Worm (Caenorhabditis elegans) whole organism, mixed stage, embryonic: Measurements from ENCODE around the gene warf-1.

Experiments used
- elt-1 ChIP-seq: sonication (generic microtip); optimal IDR thresholded peaks from 2 replicates; lab custom pipeline; 2017; ENCODE audit warnings: missing genetic modification characterization, mild to moderate bottlenecking, missing compliant biosample characterization, antibody characterized with exemption, moderate library complexity, borderline replicate concordance; ENCODE audit not compliant: insufficient read depth
- ham-2 ChIP-seq: fragments of 200-800 bp; sonication (Bioruptor generic); optimal IDR thresholded peaks from 2 replicates; lab custom pipeline; 2018; ENCODE audit warnings: mild to moderate bottlenecking, missing genetic modification characterization, missing compliant biosample characterization
- lin-13 ChIP-seq: fragments of 150-350 bp; optimal IDR thresholded peaks from 2 replicates; lab custom pipeline; 2014; ENCODE audit warnings: missing biosample characterization, missing genetic modification characterization
- mep-1 ChIP-seq: fragments of 150-350 bp; optimal IDR thresholded peaks from 2 replicates; lab custom pipeline; 2017; ENCODE audit warnings: missing biosample characterization, missing genetic modification reagents, missing genetic modification characterization, inconsistent platforms
- pha-4 ChIP-seq: fragments of 150-350 bp; optimal IDR thresholded peaks from 2 replicates; lab custom pipeline; 2018; ENCODE audit warnings: missing biosample characterization, missing genetic modification reagents, missing genetic modification characterization
- snpc-4 ChIP-seq: fragments of 150-350 bp; optimal IDR thresholded peaks from 2 replicates; lab custom pipeline; 2014; ENCODE audit warnings: missing biosample characterization, missing genetic modification characterization
- unc-62 ChIP-seq: fragments of 150-350 bp; optimal IDR thresholded peaks from 2 replicates; lab custom pipeline; 2014; ENCODE audit warnings: missing biosample characterization, missing genetic modification reagents, missing genetic modification characterization
- ztf-11 ChIP-seq: fragments of 150-350 bp; optimal IDR thresholded peaks from 2 replicates; lab custom pipeline; 2014; ENCODE audit warnings: missing biosample characterization, missing genetic modification characterization

DNA sequence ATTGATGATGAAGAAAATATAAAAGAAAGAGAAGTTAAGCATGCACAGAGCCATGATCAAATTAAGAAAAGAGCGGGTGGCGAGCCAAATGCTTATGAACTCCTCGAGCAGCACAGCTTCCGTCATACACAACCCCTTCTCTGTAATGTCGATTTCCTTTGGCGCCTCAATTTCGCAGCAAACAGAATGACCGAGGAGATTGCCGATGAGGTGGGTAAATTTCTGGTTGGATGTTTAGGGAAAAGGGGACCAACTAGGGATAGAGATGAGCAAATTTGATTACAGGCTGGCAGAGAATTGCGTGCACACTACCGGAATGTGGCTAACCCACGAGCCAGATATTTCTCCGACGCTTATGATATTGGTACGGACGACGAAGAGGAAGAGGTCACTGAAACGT lies 29.2 kb upstream of the warf-1 start:
- TF ChIP-seq ztf-11 (tag; lab: Kevin White, UChicago): no peak
- TF ChIP-seq unc-62 (GFP tag; lab: Kevin White, UChicago): no peak
- TF ChIP-seq lin-13 (tag; lab: Kevin White, UChicago): no peak
- TF ChIP-seq snpc-4 (tag; lab: Kevin White, UChicago): no peak
- no peak for TF ChIP-seq pha-4 (tag; lab: Kevin White, UChicago)
- TF ChIP-seq ham-2 (GFP tag; lab: Kevin White, UChicago): no peak
- no peak for TF ChIP-seq elt-1
- no peak for TF ChIP-seq mep-1 (tag; lab: Kevin White, UChicago)
